Worm (Caenorhabditis elegans) whole organism, late embryonic: ENCODE data around the gene F07C6.6.

Experiments used
- ceh-2 ChIP-seq: sonication (generic microtip); optimal IDR thresholded peaks from 2 replicates; lab custom pipeline; 2016; ENCODE audit warnings: missing genotype, missing genetic modification characterization, missing compliant biosample characterization
- npax-4 ChIP-seq: sonication (generic microtip); optimal IDR thresholded peaks from 2 replicates; lab custom pipeline; 2016; ENCODE audit warnings: missing genetic modification characterization, missing compliant biosample characterization
- pag-3 ChIP-seq: sonication (generic microtip); optimal IDR thresholded peaks from 2 replicates; lab custom pipeline; 2016; ENCODE audit warnings: missing compliant biosample characterization, missing genetic modification characterization, borderline replicate concordance
- pat-9 ChIP-seq: fragments of 200-800 bp; sonication (Bioruptor generic); optimal IDR thresholded peaks from 2 replicates; lab custom pipeline; 2018; ENCODE audit warnings: mild to moderate bottlenecking, missing genetic modification characterization, moderate library complexity, missing compliant biosample characterization

DNA sequence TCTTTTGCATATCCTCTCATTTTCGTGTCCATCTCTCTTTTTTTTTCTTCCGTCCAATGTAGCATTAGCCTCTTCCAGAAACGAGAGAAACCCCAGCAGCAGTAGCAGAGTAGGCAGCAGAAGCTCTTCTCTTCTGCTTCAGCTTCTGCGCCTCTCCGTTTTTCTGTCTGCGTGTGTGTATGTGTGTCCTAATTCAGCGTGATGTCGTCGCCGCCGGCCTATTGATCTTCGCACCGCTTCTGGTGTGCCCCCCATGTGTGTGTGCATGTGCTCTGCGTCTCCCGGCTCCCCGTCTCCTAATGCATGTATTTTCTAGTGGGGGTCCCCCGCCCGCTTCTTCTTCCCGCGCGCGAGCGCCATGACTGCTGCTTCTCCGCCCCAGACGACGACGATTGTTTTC lies 21.2 kb upstream of the F07C6.6 start:
- TF ChIP-seq ceh-2 (tag; lab: Kevin White, UChicago) (no peak), pat-9 (tag; lab: Kevin White, UChicago) (no peak), npax-4 (no peak), pag-3 (no peak)
